5 worm cellular contexts compared by ENCODE assay signal in genomic region chrX:2267956-2268355, ce11.
TF ChIP-seq lines count a peak whose summit lies in the region.

Gene AH9.6 (minus strand): TSS chrX:2268138.

TF ChIP-seq in whole organism, L1 larva, 84 proteins besides CTCF, POLR2A, EP300 and RAD21:
- TF ChIP-seq lir-3 (tag; optimal IDR thresholded peaks at IDR 0.05; lab: Kevin White, UChicago; ENCODE audit: poor library complexity) = no peak
- peak; percentile 25 for TF ChIP-seq lin-14 (GFP tag; optimal IDR thresholded peaks at IDR 0.05; lab: Kevin White, UChicago)

TF ChIP-seq in whole organism, L2 larva, 48 proteins besides CTCF, POLR2A, EP300 and RAD21:
- TF ChIP-seq unc-55 (GFP tag; optimal IDR thresholded peaks at IDR 0.05; lab: Kevin White, UChicago) (peak; percentile 5), sem-4 (tag; optimal IDR thresholded peaks at IDR 0.05; lab: Kevin White, UChicago) (no peak)
TF ChIP-seq in whole organism, L2 larva: peak in this region for 1.

TF ChIP-seq in whole organism, L3 larva, 47 proteins besides CTCF, POLR2A, EP300 and RAD21:
- TF ChIP-seq pha-4 (tag; optimal IDR thresholded peaks at IDR 0.05; lab: Kevin White, UChicago) = no peak
- peak; percentile 14 for TF ChIP-seq nfya-1 (tag; optimal IDR thresholded peaks at IDR 0.05; lab: Kevin White, UChicago; ENCODE audit: insufficient read depth)
TF ChIP-seq in whole organism, L3 larva: peak in this region for 1.

TF ChIP-seq in whole organism, L4 larva, 104 proteins besides CTCF, POLR2A, EP300 and RAD21:
- peak; percentile 92 for TF ChIP-seq set-16 (GFP tag; IDR thresholded peaks at IDR 0.05; lab: Robert Waterston, UW)
- no peak for TF ChIP-seq nhr-76 (tag; optimal IDR thresholded peaks at IDR 0.05; lab: Kevin White, UChicago)

TF ChIP-seq in whole organism, young adult, 124 proteins besides CTCF, POLR2A, EP300 and RAD21:
- no peak for TF ChIP-seq somi-1 (GFP tag; optimal IDR thresholded peaks at IDR 0.05; lab: Kevin White, UChicago)
- 0 out of 2 replicates have a peak, but pooled peaks have one; percentile 18 for TF ChIP-seq nfyb-1 (GFP tag; IDR thresholded peaks at IDR 0.05; lab: Robert Waterston, UW)
- no peak for TF ChIP-seq lir-1 (GFP tag; conservative IDR thresholded peaks at IDR 0.05; lab: Robert Waterston, UW)
- peak; percentile 62; the same call in 1 of the 2 replicates for TF ChIP-seq egrh-3 (GFP tag; IDR thresholded peaks at IDR 0.05; lab: Robert Waterston, UW)
- no peak for TF ChIP-seq B0035.1 (tag; optimal IDR thresholded peaks at IDR 0.05; lab: Kevin White, UChicago)
- TF ChIP-seq F49E8.2 (tag; optimal IDR thresholded peaks at IDR 0.05; lab: Kevin White, UChicago; ENCODE audit: insufficient read depth) = no peak
- no peak for TF ChIP-seq rcor-1 (GFP tag; IDR thresholded peaks at IDR 0.05; lab: Robert Waterston, UW)
- TF ChIP-seq unc-130 (GFP tag; optimal IDR thresholded peaks at IDR 0.05; lab: Kevin White, UChicago) = no peak
- 0 out of 2 replicates have a peak, but pooled peaks have one; percentile 52 for TF ChIP-seq bed-2 (GFP tag; IDR thresholded peaks at IDR 0.05; lab: Robert Waterston, UW)
- no peak for TF ChIP-seq nhr-120 (GFP tag; IDR thresholded peaks at IDR 0.05; lab: Robert Waterston, UW)
- TF ChIP-seq snpc-4 (GFP tag; optimal IDR thresholded peaks at IDR 0.05; lab: Kevin White, UChicago) = no peak
- TF ChIP-seq snpc-4 (tag; optimal IDR thresholded peaks at IDR 0.05; lab: Kevin White, UChicago) = no peak
- no peak for TF ChIP-seq egl-18 (GFP tag; IDR thresholded peaks at IDR 0.05; lab: Robert Waterston, UW)
TF ChIP-seq in whole organism, young adult: peak in this region for 3.
